Comparison of ENCODE assay signal across 1 fruit fly cellular context in genomic region chr3L:613578-614300, dm6.
TF ChIP-seq lines count a peak whose summit lies in the region.

No protein-coding gene starts in this region.

TF ChIP-seq in whole organism, embryonic, 481 proteins besides CTCF, POLR2A, EP300 and RAD21 (continued from another document and continues in another):
- peak in 1 of 3 experiments; percentile 82 for TF ChIP-seq lola (GFP tag; optimal IDR thresholded peaks at IDR 0.05; lab: Kevin White, UChicago)
- no peak for TF ChIP-seq YL-1 (GFP tag; optimal IDR thresholded peaks at IDR 0.05; lab: Kevin White, UChicago)
- TF ChIP-seq ssp (GFP tag; IDR thresholded peaks at IDR 0.05; lab: Robert Waterston, UW): no peak
- peak; percentile 70 for TF ChIP-seq CG17328 (GFP tag; IDR thresholded peaks at IDR 0.05; lab: Robert Waterston, UW)
- no peak for TF ChIP-seq ash1 (GFP tag; optimal IDR thresholded peaks at IDR 0.05; lab: Kevin White, UChicago)
- no peak for TF ChIP-seq CG11560 (tag; IDR thresholded peaks at IDR 0.05; lab: Robert Waterston, UW)
- TF ChIP-seq CG11695 (GFP tag; IDR thresholded peaks at IDR 0.05; lab: Robert Waterston, UW): no peak; the same call in 2 of the 3 replicates
- TF ChIP-seq dimm (GFP tag; IDR thresholded peaks at IDR 0.05; lab: Robert Waterston, UW): no peak
- no peak for TF ChIP-seq pb (GFP tag; optimal IDR thresholded peaks at IDR 0.05; lab: Kevin White, UChicago)
- TF ChIP-seq D19A (tag; optimal IDR thresholded peaks at IDR 0.05; lab: Kevin White, UChicago): peak; percentile 61
- peak; percentile 45 for TF ChIP-seq CG3407 (GFP tag; optimal IDR thresholded peaks at IDR 0.05; lab: Kevin White, UChicago)
- TF ChIP-seq sens (GFP tag; lab: Kevin White, UChicago): peak; percentile 95
- TF ChIP-seq Max (GFP tag; optimal IDR thresholded peaks at IDR 0.05; lab: Kevin White, UChicago): peak; percentile 31
- peak; percentile 40 for TF ChIP-seq CG2875 (GFP tag; optimal IDR thresholded peaks at IDR 0.05; lab: Kevin White, UChicago)
- no peak for TF ChIP-seq mam (GFP tag; optimal IDR thresholded peaks at IDR 0.05; lab: Kevin White, UChicago)
- TF ChIP-seq Awh (GFP tag; IDR thresholded peaks at IDR 0.05; lab: Robert Waterston, UW): peak; percentile 41; the same call in 1 of the 2 replicates
- no peak for TF ChIP-seq CG1792 (GFP tag; optimal IDR thresholded peaks at IDR 0.05; lab: Kevin White, UChicago)
- peak; percentile 8 for TF ChIP-seq HLH54F (GFP tag; optimal IDR thresholded peaks at IDR 0.05; lab: Kevin White, UChicago)
- no peak for TF ChIP-seq cg (GFP tag; optimal IDR thresholded peaks at IDR 0.05; lab: Kevin White, UChicago)
- TF ChIP-seq CG11504 (tag; optimal IDR thresholded peaks at IDR 0.05; lab: Kevin White, UChicago): peak; percentile 43
- no peak for TF ChIP-seq caup (GFP tag; optimal IDR thresholded peaks at IDR 0.05; lab: Kevin White, UChicago; ENCODE audit: severe bottlenecking)
- TF ChIP-seq Spps (tag; optimal IDR thresholded peaks at IDR 0.05; lab: Kevin White, UChicago): peak; percentile 11
- no peak for TF ChIP-seq gro (GFP tag; optimal IDR thresholded peaks at IDR 0.05; lab: Kevin White, UChicago)
- TF ChIP-seq CG14965 (GFP tag; optimal IDR thresholded peaks at IDR 0.05; lab: Kevin White, UChicago; ENCODE audit: borderline replicate concordance): no peak
- TF ChIP-seq MBD-R2 (GFP tag; IDR thresholded peaks at IDR 0.05; lab: Robert Waterston, UW): no peak
- peak; percentile 8 for TF ChIP-seq CG33213 (GFP tag; optimal IDR thresholded peaks at IDR 0.05; lab: Kevin White, UChicago)
- TF ChIP-seq CrebB (tag; optimal IDR thresholded peaks at IDR 0.05; lab: Kevin White, UChicago): no peak
- TF ChIP-seq ase (GFP tag; IDR thresholded peaks at IDR 0.05; lab: Robert Waterston, UW): no peak
- peak; percentile 2 for TF ChIP-seq CG2120 (GFP tag; optimal IDR thresholded peaks at IDR 0.05; lab: Kevin White, UChicago)
- no peak for TF ChIP-seq her (GFP tag; optimal IDR thresholded peaks at IDR 0.05; lab: Kevin White, UChicago)
- no peak for TF ChIP-seq Ravus (GFP tag; IDR thresholded peaks at IDR 0.05; lab: Robert Waterston, UW)
- TF ChIP-seq CG14050 (GFP tag; IDR thresholded peaks at IDR 0.05; lab: Robert Waterston, UW): no peak
- TF ChIP-seq CG17361 (GFP tag; IDR thresholded peaks at IDR 0.05; lab: Robert Waterston, UW): peak; percentile 66; the same call in 2 of the 3 replicates
- peak; percentile 24 for TF ChIP-seq CG2202 (tag; optimal IDR thresholded peaks at IDR 0.05; lab: Kevin White, UChicago)
- no peak for TF ChIP-seq CHES-1-like (GFP tag; optimal IDR thresholded peaks at IDR 0.05; lab: Kevin White, UChicago)
- TF ChIP-seq CG8089 (GFP tag; optimal IDR thresholded peaks at IDR 0.05; lab: Kevin White, UChicago): peak; percentile 19
- no peak for TF ChIP-seq CG6854 (GFP tag; optimal IDR thresholded peaks at IDR 0.05; lab: Kevin White, UChicago)
- TF ChIP-seq pita (GFP tag; optimal IDR thresholded peaks at IDR 0.05; lab: Kevin White, UChicago): no peak
- TF ChIP-seq Hr51 (GFP tag; optimal IDR thresholded peaks at IDR 0.05; lab: Kevin White, UChicago): peak; percentile 47 to 55
- peak; percentile 47 for TF ChIP-seq nmo (GFP tag; optimal IDR thresholded peaks at IDR 0.05; lab: Kevin White, UChicago)
- peak; percentile 80 for TF ChIP-seq pros (GFP tag; optimal IDR thresholded peaks at IDR 0.05; lab: Kevin White, UChicago)
- TF ChIP-seq Drgx (GFP tag; IDR thresholded peaks at IDR 0.05; lab: Robert Waterston, UW): no peak
- peak; percentile 22 for TF ChIP-seq pnt (GFP tag; optimal IDR thresholded peaks at IDR 0.05; lab: Kevin White, UChicago)
- TF ChIP-seq otp (GFP tag; IDR thresholded peaks at IDR 0.05; lab: Robert Waterston, UW): peak; percentile 63; the same call in 2 of the 3 replicates
- no peak for TF ChIP-seq CG3163 (GFP tag; optimal IDR thresholded peaks at IDR 0.05; lab: Kevin White, UChicago)
- no peak for TF ChIP-seq Poxn (GFP tag; IDR thresholded peaks at IDR 0.05; lab: Robert Waterston, UW)
- TF ChIP-seq CG6272 (GFP tag; IDR thresholded peaks at IDR 0.05; lab: Robert Waterston, UW): no peak
- TF ChIP-seq CG31365 (tag; optimal IDR thresholded peaks at IDR 0.05; lab: Kevin White, UChicago): no peak
- no peak for TF ChIP-seq CG2129 (GFP tag; IDR thresholded peaks at IDR 0.05; lab: Robert Waterston, UW; ENCODE audit: partially characterized antibody)
- peak; percentile 13 for TF ChIP-seq CG12236 (GFP tag; optimal IDR thresholded peaks at IDR 0.05; lab: Kevin White, UChicago)
- peak; percentile 42 for TF ChIP-seq CG8388 (GFP tag; optimal IDR thresholded peaks at IDR 0.05; lab: Kevin White, UChicago)
- 0 out of 2 replicates have a peak, but pooled peaks have one; percentile 1 for TF ChIP-seq Dref (GFP tag; IDR thresholded peaks at IDR 0.05; lab: Robert Waterston, UW)
- TF ChIP-seq lab (GFP tag; optimal IDR thresholded peaks at IDR 0.05; lab: Kevin White, UChicago): peak; percentile 16
- TF ChIP-seq Opbp (GFP tag; IDR thresholded peaks at IDR 0.05; lab: Robert Waterston, UW; ENCODE audit: partially characterized antibody): no peak
- no peak for TF ChIP-seq Fer2 (tag; optimal IDR thresholded peaks at IDR 0.05; lab: Kevin White, UChicago)
- TF ChIP-seq CG18476 (GFP tag; optimal IDR thresholded peaks at IDR 0.05; lab: Kevin White, UChicago): no peak
- TF ChIP-seq Atf6 (GFP tag; IDR thresholded peaks at IDR 0.05; lab: Robert Waterston, UW): no peak
- TF ChIP-seq ems (GFP tag; optimal IDR thresholded peaks at IDR 0.05; lab: Kevin White, UChicago): no peak
- TF ChIP-seq wek (GFP tag; optimal IDR thresholded peaks at IDR 0.05; lab: Kevin White, UChicago): no peak
- peak; percentile 22 for TF ChIP-seq sqz (GFP tag; optimal IDR thresholded peaks at IDR 0.05; lab: Kevin White, UChicago)
- TF ChIP-seq Hmx (GFP tag; optimal IDR thresholded peaks at IDR 0.05; lab: Kevin White, UChicago): no peak
- TF ChIP-seq Dad (GFP tag; optimal IDR thresholded peaks at IDR 0.05; lab: Kevin White, UChicago): no peak
- TF ChIP-seq Chrac-16 (GFP tag; optimal IDR thresholded peaks at IDR 0.05; lab: Kevin White, UChicago): peak; percentile 76
- TF ChIP-seq Fer3 (tag; optimal IDR thresholded peaks at IDR 0.05; lab: Kevin White, UChicago): no peak
- no peak for TF ChIP-seq CG3995 (GFP tag; optimal IDR thresholded peaks at IDR 0.05; lab: Kevin White, UChicago)
- peak; percentile 35 for TF ChIP-seq MTF-1 (GFP tag; optimal IDR thresholded peaks at IDR 0.05; lab: Kevin White, UChicago; ENCODE audit: borderline replicate concordance)
- 0 out of 2 replicates have a peak, but pooled peaks have one; percentile 27 for TF ChIP-seq CG1024 (GFP tag; IDR thresholded peaks at IDR 0.05; lab: Robert Waterston, UW)
- TF ChIP-seq Mad (GFP tag; optimal IDR thresholded peaks at IDR 0.05; lab: Kevin White, UChicago): peak; percentile 26
- peak; percentile 38 for TF ChIP-seq CG5245 (GFP tag; optimal IDR thresholded peaks at IDR 0.05; lab: Kevin White, UChicago)
- TF ChIP-seq repo (GFP tag; optimal IDR thresholded peaks at IDR 0.05; lab: Kevin White, UChicago): no peak
- peak; percentile 46 for TF ChIP-seq CG8944 (GFP tag; optimal IDR thresholded peaks at IDR 0.05; lab: Kevin White, UChicago)
- TF ChIP-seq sna (GFP tag; IDR thresholded peaks at IDR 0.05; lab: Robert Waterston, UW; ENCODE audit: partially characterized antibody): no peak
- TF ChIP-seq slp2 (GFP tag; optimal IDR thresholded peaks at IDR 0.05; lab: Kevin White, UChicago): no peak
- TF ChIP-seq CG11456 (GFP tag; IDR thresholded peaks at IDR 0.05; lab: Robert Waterston, UW): no peak
- TF ChIP-seq scrt (GFP tag; optimal IDR thresholded peaks at IDR 0.05; lab: Kevin White, UChicago): no peak
- TF ChIP-seq Sry-β (GFP tag; optimal IDR thresholded peaks at IDR 0.05; lab: Kevin White, UChicago): no peak
- TF ChIP-seq Kr (GFP tag; optimal IDR thresholded peaks at IDR 0.05; lab: Kevin White, UChicago): peak; percentile 47
- TF ChIP-seq Dek (tag; optimal IDR thresholded peaks at IDR 0.05; lab: Kevin White, UChicago): no peak
- TF ChIP-seq bab2 (GFP tag; optimal IDR thresholded peaks at IDR 0.05; lab: Kevin White, UChicago): peak; percentile 45
- no peak for TF ChIP-seq CG42726 (GFP tag; IDR thresholded peaks at IDR 0.05; lab: Robert Waterston, UW; ENCODE audit: partially characterized antibody)
- TF ChIP-seq CG11398 (GFP tag; optimal IDR thresholded peaks at IDR 0.05; lab: Kevin White, UChicago): peak; percentile 32
- TF ChIP-seq psq (GFP tag; optimal IDR thresholded peaks at IDR 0.05; lab: Kevin White, UChicago): no peak
- TF ChIP-seq CG6791 (GFP tag; IDR thresholded peaks at IDR 0.05; lab: Robert Waterston, UW; ENCODE audit: partially characterized antibody): no peak
- no peak for TF ChIP-seq Sin3A (optimal IDR thresholded peaks at IDR 0.05; lab: Kevin White, UChicago)
- peak; percentile 90 for TF ChIP-seq zf30C (GFP tag; optimal IDR thresholded peaks at IDR 0.05; lab: Kevin White, UChicago)
- TF ChIP-seq chif (GFP tag; optimal IDR thresholded peaks at IDR 0.05; lab: Kevin White, UChicago): peak; percentile 9 to 79
- no peak for TF ChIP-seq CG13894 (tag; optimal IDR thresholded peaks at IDR 0.05; lab: Kevin White, UChicago)
- TF ChIP-seq CG17802 (tag; optimal IDR thresholded peaks at IDR 0.05; lab: Kevin White, UChicago): no peak
- peak; percentile 68 for TF ChIP-seq trem (tag; optimal IDR thresholded peaks at IDR 0.05; lab: Kevin White, UChicago)
- peak; percentile 22 for TF ChIP-seq Hsf (GFP tag; optimal IDR thresholded peaks at IDR 0.05; lab: Kevin White, UChicago)
- TF ChIP-seq cwo (GFP tag; optimal IDR thresholded peaks at IDR 0.05; lab: Kevin White, UChicago): no peak
- no peak for TF ChIP-seq tgo (GFP tag; IDR thresholded peaks at IDR 0.05; lab: Robert Waterston, UW)
- TF ChIP-seq salm (tag; optimal IDR thresholded peaks at IDR 0.05; lab: Kevin White, UChicago): no peak
- peak; percentile 77 for TF ChIP-seq ac (GFP tag; optimal IDR thresholded peaks at IDR 0.05; lab: Kevin White, UChicago)
- no peak for TF ChIP-seq D19B (GFP tag; optimal IDR thresholded peaks at IDR 0.05; lab: Kevin White, UChicago)
- TF ChIP-seq wdn (GFP tag; IDR thresholded peaks at IDR 0.05; lab: Robert Waterston, UW): no peak
- peak; percentile 97 for TF ChIP-seq fd102C (GFP tag; optimal IDR thresholded peaks at IDR 0.05; lab: Kevin White, UChicago)
- no peak for TF ChIP-seq Ets97D (GFP tag; optimal IDR thresholded peaks at IDR 0.05; lab: Kevin White, UChicago)
- peak; percentile 23 for TF ChIP-seq Abd-B (GFP tag; optimal IDR thresholded peaks at IDR 0.05; lab: Kevin White, UChicago)
- no peak for TF ChIP-seq CG17912 (GFP tag; optimal IDR thresholded peaks at IDR 0.05; lab: Kevin White, UChicago)
- TF ChIP-seq Adf1 (GFP tag; IDR thresholded peaks at IDR 0.05; lab: Robert Waterston, UW): no peak
- TF ChIP-seq lilli (GFP tag; optimal IDR thresholded peaks at IDR 0.05; lab: Kevin White, UChicago): peak; percentile 43
- no peak for TF ChIP-seq HmgD (GFP tag; optimal IDR thresholded peaks at IDR 0.05; lab: Kevin White, UChicago)
- TF ChIP-seq chm (GFP tag; IDR thresholded peaks at IDR 0.05; lab: Robert Waterston, UW): 0 out of 2 replicates have a peak, but pooled peaks have one; percentile 6
- peak; percentile 23 for TF ChIP-seq dmrt99B (tag; optimal IDR thresholded peaks at IDR 0.05; lab: Kevin White, UChicago)
- no peak for TF ChIP-seq CG13296 (GFP tag; optimal IDR thresholded peaks at IDR 0.05; lab: Kevin White, UChicago)
- no peak for TF ChIP-seq CG32532 (GFP tag; IDR thresholded peaks at IDR 0.05; lab: Robert Waterston, UW)
- no peak for TF ChIP-seq CG10366 (GFP tag; IDR thresholded peaks at IDR 0.05; lab: Robert Waterston, UW)
- no peak for TF ChIP-seq CG5953 (GFP tag; IDR thresholded peaks at IDR 0.05; lab: Robert Waterston, UW)
- no peak for TF ChIP-seq hb (GFP tag; IDR thresholded peaks at IDR 0.05; lab: Robert Waterston, UW; ENCODE audit: partially characterized antibody)
- peak; percentile 35 to 47 for TF ChIP-seq Pdp1 (GFP tag; optimal IDR thresholded peaks at IDR 0.05; lab: Kevin White, UChicago)
- TF ChIP-seq CG10462 (GFP tag; optimal IDR thresholded peaks at IDR 0.05; lab: Kevin White, UChicago): peak; percentile 35
- TF ChIP-seq CG3847 (GFP tag; IDR thresholded peaks at IDR 0.05; lab: Robert Waterston, UW): no peak
- peak; percentile 48 for TF ChIP-seq CG30431 (GFP tag; optimal IDR thresholded peaks at IDR 0.05; lab: Kevin White, UChicago)
- TF ChIP-seq aop (GFP tag; IDR thresholded peaks at IDR 0.05; lab: Robert Waterston, UW): no peak
- no peak for TF ChIP-seq CG6765 (GFP tag; optimal IDR thresholded peaks at IDR 0.05; lab: Kevin White, UChicago)
- TF ChIP-seq hkb (optimal IDR thresholded peaks at IDR 0.05; lab: Kevin White, UChicago): no peak
- peak; percentile 54 for TF ChIP-seq hkb (GFP tag; IDR thresholded peaks at IDR 0.05; lab: Robert Waterston, UW)
- no peak for TF ChIP-seq CG9797 (GFP tag; optimal IDR thresholded peaks at IDR 0.05; lab: Kevin White, UChicago)
- peak; percentile 85 for TF ChIP-seq Xrp1 (GFP tag; IDR thresholded peaks at IDR 0.05; lab: Robert Waterston, UW)
- TF ChIP-seq CG18619 (GFP tag; optimal IDR thresholded peaks at IDR 0.05; lab: Kevin White, UChicago): peak; percentile 46
- TF ChIP-seq Bgb (GFP tag; IDR thresholded peaks at IDR 0.05; lab: Robert Waterston, UW; ENCODE audit: partially characterized antibody): no peak
- peak; percentile 10 for TF ChIP-seq tup (GFP tag; optimal IDR thresholded peaks at IDR 0.05; lab: Kevin White, UChicago)
- peak; percentile 19 for TF ChIP-seq ind (GFP tag; optimal IDR thresholded peaks at IDR 0.05; lab: Kevin White, UChicago)
- no peak for TF ChIP-seq CG13287 (GFP tag; IDR thresholded peaks at IDR 0.05; lab: Robert Waterston, UW; ENCODE audit: partially characterized antibody)
- TF ChIP-seq CG6175 (GFP tag; IDR thresholded peaks at IDR 0.05; lab: Robert Waterston, UW): no peak
- no peak for TF ChIP-seq Dp (GFP tag; optimal IDR thresholded peaks at IDR 0.05; lab: Kevin White, UChicago)
- peak in 1 of 2 experiments; percentile 75 for TF ChIP-seq eve (GFP tag; optimal IDR thresholded peaks at IDR 0.05; lab: Kevin White, UChicago)
- peak; percentile 59 for TF ChIP-seq Ssrp (tag; optimal IDR thresholded peaks at IDR 0.05; lab: Kevin White, UChicago)
- peak; percentile 30 for TF ChIP-seq CG17359 (tag; optimal IDR thresholded peaks at IDR 0.05; lab: Kevin White, UChicago)
- no peak for TF ChIP-seq CG7987 (GFP tag; optimal IDR thresholded peaks at IDR 0.05; lab: Kevin White, UChicago)
- TF ChIP-seq z (GFP tag; IDR thresholded peaks at IDR 0.05; lab: Robert Waterston, UW): 0 out of 3 replicates have a peak, but pooled peaks have one; percentile 30
- no peak for TF ChIP-seq tna (GFP tag; IDR thresholded peaks at IDR 0.05; lab: Robert Waterston, UW; ENCODE audit: partially characterized antibody)
- TF ChIP-seq Oli (tag; optimal IDR thresholded peaks at IDR 0.05; lab: Kevin White, UChicago): peak; percentile 60
